Worm (Caenorhabditis elegans): ENCODE measurements around the gene F53F4.7.

The F53F4.7 gene

DNA sequence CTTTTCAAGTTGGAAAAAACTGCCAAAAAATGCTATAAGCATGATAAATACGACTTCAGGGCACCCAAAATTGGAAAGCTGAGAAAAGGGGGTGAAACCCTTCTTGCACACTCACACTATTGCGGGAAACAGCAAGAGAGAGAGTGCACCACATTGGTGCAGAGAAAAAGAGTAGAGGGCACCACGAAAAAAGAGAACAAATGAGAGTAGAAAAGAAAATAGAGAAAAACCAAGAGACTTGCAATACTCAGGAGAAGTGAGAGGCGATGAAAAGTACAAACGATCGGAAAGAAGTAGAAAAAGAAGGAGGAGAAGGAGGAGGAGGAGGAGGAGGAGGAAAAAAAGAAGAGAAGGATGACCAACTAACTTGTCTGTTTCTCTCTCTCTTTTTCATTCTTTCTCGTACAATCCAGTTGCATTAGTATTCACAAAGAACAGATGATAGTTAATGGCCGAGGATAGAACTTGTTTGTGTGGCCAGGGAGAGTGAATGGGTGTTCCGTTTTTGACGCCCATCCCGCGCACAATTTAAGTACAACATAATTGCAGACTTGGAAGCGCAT is 41.5 kb upstream of the F53F4.7 start (continued):
- no peak; the same call in 1 of the 2 replicates for TF ChIP-seq snpc-1.2 (GFP tag; IDR thresholded peaks at IDR 0.05)
- no peak for TF ChIP-seq unc-130 (GFP tag; optimal IDR thresholded peaks at IDR 0.05)
- TF ChIP-seq ZK546.5 (tag; optimal IDR thresholded peaks at IDR 0.05) = no peak
- no peak for TF ChIP-seq nhr-10 (tag; optimal IDR thresholded peaks at IDR 0.05)
- TF ChIP-seq F37D6.2 (tag; optimal IDR thresholded peaks at IDR 0.05) = no peak
- peak; percentile 51 to 77 for TF ChIP-seq lsy-2 (tag; optimal IDR thresholded peaks at IDR 0.05)
- no peak for TF ChIP-seq R02D3.7 (tag; optimal IDR thresholded peaks at IDR 0.05)
- no peak for TF ChIP-seq F49E8.2 (tag; optimal IDR thresholded peaks at IDR 0.05; ENCODE audit: borderline replicate concordance)
- no peak; the same call in 1 of the 2 replicates for TF ChIP-seq tra-1 (GFP tag; IDR thresholded peaks at IDR 0.05)
- peak; percentile 32 for TF ChIP-seq nhr-28 (tag; optimal IDR thresholded peaks at IDR 0.05)
- peak; percentile 41 for TF ChIP-seq lin-39 (tag; optimal IDR thresholded peaks at IDR 0.05)
- no peak for TF ChIP-seq fos-1 (tag; optimal IDR thresholded peaks at IDR 0.05)
- no peak for TF ChIP-seq nhr-102 (tag; optimal IDR thresholded peaks at IDR 0.05)
- TF ChIP-seq dve-1 (tag; optimal IDR thresholded peaks at IDR 0.05; ENCODE audit: insufficient read depth) = peak; percentile 56
- no peak for TF ChIP-seq skn-1 (tag; optimal IDR thresholded peaks at IDR 0.05)
- no peak for TF ChIP-seq arid-1 (GFP tag; conservative IDR thresholded peaks at IDR 0.05)
- TF ChIP-seq lir-3 (tag; optimal IDR thresholded peaks at IDR 0.05) = no peak
- no peak for TF ChIP-seq ceh-20 (GFP tag; IDR thresholded peaks at IDR 0.05)
- no peak for TF ChIP-seq Y5F2A.4 (GFP tag; optimal IDR thresholded peaks at IDR 0.05)
- peak; percentile 69 for TF ChIP-seq hlh-30 (tag; optimal IDR thresholded peaks at IDR 0.05; ENCODE audit: insufficient read depth)
- TF ChIP-seq zip-11 (GFP tag; IDR thresholded peaks at IDR 0.05) = no peak
- no peak for TF ChIP-seq zip-2 (tag; optimal IDR thresholded peaks at IDR 0.05)
- no peak for TF ChIP-seq unc-39 (tag; optimal IDR thresholded peaks at IDR 0.05)
- TF ChIP-seq ztf-11 (tag; optimal IDR thresholded peaks at IDR 0.05) = no peak

DNA sequence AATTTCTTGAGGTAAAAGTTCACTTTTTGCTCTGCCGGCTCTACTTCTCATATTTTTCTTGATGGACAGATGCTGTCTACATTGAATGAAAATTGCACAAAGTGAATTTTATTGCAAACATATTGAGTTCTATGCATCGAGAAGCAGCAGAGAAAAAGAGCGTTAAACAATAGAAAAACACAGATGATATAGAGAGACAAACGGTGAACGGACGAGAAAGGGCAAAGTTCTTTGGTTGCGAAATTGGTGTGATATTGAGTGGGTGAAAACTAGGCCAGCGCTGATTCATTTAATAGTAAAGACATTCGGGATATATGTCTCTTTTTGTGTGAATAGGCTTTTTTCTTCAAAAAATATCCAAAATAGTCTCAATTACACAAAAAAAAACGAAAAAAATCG is 40.6 kb upstream of the F53F4.7 start:
- TF ChIP-seq dmd-6 (GFP tag; IDR thresholded peaks at IDR 0.05) (peak; percentile 42; the same call in 1 of the 2 replicates), nhr-11 (tag; optimal IDR thresholded peaks at IDR 0.05) (no peak), hlh-11 (tag; optimal IDR thresholded peaks at IDR 0.05) (peak; percentile 9)

DNA sequence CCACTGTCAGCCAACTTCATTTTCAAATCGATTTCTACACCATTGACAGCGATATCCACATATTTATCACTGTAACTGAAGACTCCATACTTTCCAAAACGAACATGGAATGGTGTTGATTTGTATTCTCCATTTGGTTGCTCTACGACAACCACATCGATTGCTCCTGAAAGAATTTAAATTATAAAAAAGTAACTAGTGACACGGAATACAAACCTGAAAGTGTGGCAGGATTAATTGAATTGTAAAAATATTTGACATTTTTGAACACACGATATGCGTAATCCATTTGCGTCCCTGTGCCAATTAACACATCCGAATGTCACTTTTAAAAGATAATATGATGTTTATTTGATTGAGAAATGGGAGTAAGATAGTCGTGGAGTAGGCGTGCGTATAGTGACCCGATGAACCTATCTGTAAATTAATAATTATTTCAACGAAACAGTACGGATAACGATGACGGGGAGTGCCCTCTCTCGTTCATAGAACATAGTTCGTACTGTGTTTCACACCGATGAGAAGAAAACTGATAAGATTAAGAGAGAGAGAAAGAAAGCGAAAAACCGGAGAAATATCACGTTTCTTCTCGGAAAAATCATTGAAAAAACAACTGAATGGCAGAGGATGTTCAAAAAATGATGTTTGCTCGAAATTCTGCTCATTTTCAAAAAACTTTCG is 40.1 kb upstream of the F53F4.7 start, which contains the start of gene lpin-1:
Gene lpin-1, minus strand, starts transcription at position 417 of the 681 bp plus-strand sequence.
- TF ChIP-seq dmd-6 (GFP tag; IDR thresholded peaks at IDR 0.05) (no peak; the same call in 1 of the 2 replicates), zfp-2 (tag; optimal IDR thresholded peaks at IDR 0.05) (no peak), nhr-6 (tag; optimal IDR thresholded peaks at IDR 0.05) (no peak), Y5F2A.4 (GFP tag; optimal IDR thresholded peaks at IDR 0.05) (no peak), Y75B8A.6 (GFP tag; IDR thresholded peaks at IDR 0.05) (no peak), nhr-10 (tag; optimal IDR thresholded peaks at IDR 0.05) (no peak), hif-1 (tag; optimal IDR thresholded peaks at IDR 0.05) (peak in 1 of 2 experiments; percentile 38), zip-2 (tag; optimal IDR thresholded peaks at IDR 0.05) (no peak), mxl-2 (GFP tag; conservative IDR thresholded peaks at IDR 0.05) (no peak), egl-27 (tag; optimal IDR thresholded peaks at IDR 0.05) (no peak), nhr-111 (GFP tag; optimal IDR thresholded peaks at IDR 0.05) (no peak), skn-1 (tag; optimal IDR thresholded peaks at IDR 0.05) (no peak), lin-39 (tag; optimal IDR thresholded peaks at IDR 0.05) (no peak), lin-1 (GFP tag; IDR thresholded peaks at IDR 0.05) (no peak), unc-130 (GFP tag; optimal IDR thresholded peaks at IDR 0.05) (no peak), php-3 (GFP tag; IDR thresholded peaks at IDR 0.05) (no peak), dmd-9 (GFP tag; IDR thresholded peaks at IDR 0.05) (no peak), ceh-32 (tag; optimal IDR thresholded peaks at IDR 0.05; ENCODE audit: poor library complexity) (no peak), nhr-77 (tag; optimal IDR thresholded peaks at IDR 0.05) (peak; percentile 35), ctbp-1 (GFP tag; IDR thresholded peaks at IDR 0.05) (no peak), nhr-42 (GFP tag; IDR thresholded peaks at IDR 0.05) (no peak), ceh-20 (GFP tag; IDR thresholded peaks at IDR 0.05) (no peak; the same call in 1 of the 2 replicates), sdz-12 (GFP tag; optimal IDR thresholded peaks at IDR 0.05) (peak; percentile 68), mep-1 (tag; optimal IDR thresholded peaks at IDR 0.05) (peak; percentile 40), ceh-44 (GFP tag; IDR thresholded peaks at IDR 0.05) (no peak), unc-39 (tag; optimal IDR thresholded peaks at IDR 0.05) (no peak), F37D6.2 (tag; optimal IDR thresholded peaks at IDR 0.05) (no peak), nhr-25 (tag; optimal IDR thresholded peaks at IDR 0.05; ENCODE audit: borderline replicate concordance, insufficient read depth) (no peak)

All from whole organism, L4 larva.